Worm (Caenorhabditis elegans) whole organism, young adult: ENCODE measurements around the gene BE0003N10.1.

Experiments used
- B0035.1 ChIP-seq: sonication (generic microtip); optimal IDR thresholded peaks from 2 replicates; lab custom pipeline; 2016; ENCODE audit warnings: missing genetic modification characterization, mild to moderate bottlenecking, missing compliant biosample characterization, missing genotype, missing genetic modification reagents
- Y95B8A.8 ChIP-seq: fragments of 200-800 bp; sonication (Bioruptor generic); IDR thresholded peaks from 2 replicates; pipeline ENCODE4 v1.3.6; 2022; ENCODE audit warnings: missing genetic modification reagents, missing genetic modification characterization, missing compliant biosample characterization
- ZK185.1 ChIP-seq: sonication (generic microtip); optimal IDR thresholded peaks from 2 replicates; lab custom pipeline; 2016; ENCODE audit warnings: mild to moderate bottlenecking, missing genetic modification characterization, missing compliant biosample characterization; ENCODE audit not compliant: poor library complexity, severe bottlenecking
- aptf-3 ChIP-seq: fragments of 200-800 bp; sonication (Bioruptor generic); IDR thresholded peaks from 2 replicates; pipeline ENCODE4 v1.3.6; 2022; ENCODE audit warnings: missing genetic modification characterization, missing compliant biosample characterization
- cebp-2 ChIP-seq: fragments of 200-800 bp; sonication (Bioruptor generic); IDR thresholded peaks from 2 replicates; pipeline ENCODE4 v1.3.6; 2022; ENCODE audit warnings: missing genetic modification characterization, missing compliant biosample characterization
- ceh-100 ChIP-seq: fragments of 200-800 bp; sonication (Bioruptor generic); IDR thresholded peaks from 2 replicates; pipeline ENCODE4 v1.3.6; 2022; ENCODE audit warnings: missing genetic modification reagents, missing genetic modification characterization, missing compliant biosample characterization
- dpl-1 ChIP-seq: fragments of 150-350 bp; optimal IDR thresholded peaks from 2 replicates; lab custom pipeline; 2014; ENCODE audit warnings: missing biosample characterization, missing genetic modification reagents, missing genetic modification characterization
- hmg-20 ChIP-seq: fragments of 200-800 bp; sonication (Bioruptor generic); IDR thresholded peaks from 2 replicates; pipeline ENCODE4 v1.3.6; 2022; ENCODE audit warnings: missing genetic modification reagents, missing genetic modification characterization, missing compliant biosample characterization
- pha-4 ChIP-seq: fragments of 150-350 bp; sonication (generic microtip); optimal IDR thresholded peaks from 2 replicates; lab custom pipeline; 2014; ENCODE audit warnings: missing biosample characterization, missing genetic modification reagents, missing genetic modification characterization
- sea-2 ChIP-seq: fragments of 200-800 bp; sonication (Bioruptor generic); IDR thresholded peaks from 2 replicates; pipeline ENCODE4 v1.3.6; 2022; ENCODE audit warnings: missing genetic modification characterization, missing compliant biosample characterization
- snpc-4 ChIP-seq, 5 experiments: fragments of 150-350 bp in 1 of 5; sonication (generic microtip) in 4 of 5; optimal IDR thresholded peaks; 2 replicates each; lab custom pipeline; 2014 to 2018; ENCODE audit warnings: missing genetic modification characterization in 5 of 5, missing biosample characterization in 3 of 5, antibody characterized with exemption in 2 of 5, mild to moderate bottlenecking in 2 of 5, missing compliant biosample characterization in 2 of 5, missing genotype in 2 of 5, moderate library complexity in 2 of 5, missing genetic modification reagents in 1 of 5
- unc-130 ChIP-seq: sonication (generic microtip); optimal IDR thresholded peaks from 2 replicates; lab custom pipeline; 2016; ENCODE audit warnings: missing genetic modification reagents, missing genetic modification characterization, missing compliant biosample characterization
- zim-3 ChIP-seq: sonication (generic microtip); optimal IDR thresholded peaks from 2 replicates; lab custom pipeline; 2017; ENCODE audit warnings: mild to moderate bottlenecking, missing genetic modification characterization, moderate library complexity, missing compliant biosample characterization
- ztf-22 ChIP-seq: fragments of 200-800 bp; sonication (Bioruptor generic); optimal IDR thresholded peaks from 2 replicates; lab custom pipeline; 2018; ENCODE audit warnings: mild to moderate bottlenecking, missing genetic modification characterization, moderate library complexity, missing compliant biosample characterization

- TF ChIP-seq sea-2 (GFP tag; lab: Robert Waterston, UW): no peak
- TF ChIP-seq ztf-22: no peak
- no peak for TF ChIP-seq B0035.1 (tag; lab: Kevin White, UChicago)
- TF ChIP-seq zim-3 (tag; lab: Kevin White, UChicago): no peak
- no peak for TF ChIP-seq unc-130 (GFP tag; lab: Kevin White, UChicago)
- TF ChIP-seq ZK185.1 (tag; lab: Kevin White, UChicago): no peak
- TF ChIP-seq Y95B8A.8 (GFP tag; lab: Robert Waterston, UW): no peak
- no peak for TF ChIP-seq snpc-4 (GFP tag; optimal IDR thresholded peaks at IDR 0.05; lab: Kevin White, UChicago)
- TF ChIP-seq snpc-4 (tag; optimal IDR thresholded peaks at IDR 0.05; lab: Kevin White, UChicago): no peak
- TF ChIP-seq hmg-20 (GFP tag; lab: Robert Waterston, UW): no peak
- TF ChIP-seq cebp-2 (GFP tag; lab: Robert Waterston, UW): no peak
- no peak for TF ChIP-seq pha-4 (tag; lab: Kevin White, UChicago)
- no peak for TF ChIP-seq dpl-1
- no peak for TF ChIP-seq aptf-3
- no peak for TF ChIP-seq ceh-100
Observed at ce11 chrIII:1008091-1008490, 29.2 kb upstream of the BE0003N10.1 start, which contains the start of gene clc-27.
